Worm (Caenorhabditis elegans) whole organism, L4/young adult: Measurements from ENCODE around the gene K09H11.6.

Source experiments
- dao-5 ChIP-seq: sonication (generic microtip); optimal IDR thresholded peaks from 2 replicates; lab custom pipeline; 2016; ENCODE audit warnings: missing genotype, missing genetic modification characterization, moderate library complexity, missing compliant biosample characterization
- him-1 ChIP-seq: sonication (generic microtip); optimal IDR thresholded peaks from 2 replicates; lab custom pipeline; 2016; ENCODE audit warnings: missing genotype, missing genetic modification reagents, missing genetic modification characterization, missing compliant biosample characterization

DNA sequence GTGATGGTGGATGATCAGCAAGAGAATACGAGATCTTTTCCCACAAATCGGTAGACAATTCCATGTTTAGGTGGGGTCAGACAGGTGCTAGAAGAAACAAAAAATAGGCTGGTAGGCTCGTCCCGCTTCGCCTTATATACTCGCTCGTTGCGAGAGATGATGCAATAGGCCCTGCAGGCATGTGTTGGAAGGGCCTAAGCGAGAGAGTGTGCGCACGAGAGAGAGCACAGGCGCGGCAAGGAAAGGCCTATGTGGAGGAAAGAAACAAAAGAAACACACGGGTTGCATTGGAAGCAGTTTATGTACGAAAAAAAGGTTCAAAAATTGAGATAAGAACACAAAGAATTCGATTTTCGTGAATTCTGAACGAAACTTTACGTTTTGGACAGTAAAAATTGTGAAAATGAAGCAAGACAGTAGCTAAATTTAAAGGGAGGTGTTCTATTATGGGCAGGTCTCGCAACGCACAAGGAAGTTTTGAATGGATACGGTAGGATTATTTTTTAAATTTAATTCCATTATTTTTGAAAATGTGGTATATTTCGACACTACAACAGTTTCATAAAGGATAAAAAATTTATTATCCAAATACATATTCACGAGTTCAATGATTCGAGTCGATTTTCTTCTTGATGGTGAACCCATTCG, 44.9 kb upstream of the K09H11.6 start, which contains the start of gene F44E7.5:
- TF ChIP-seq him-1 (no peak), dao-5 (tag; lab: Kevin White, UChicago) (no peak)
